Worm (Caenorhabditis elegans): Measurements from ENCODE around the gene str-60.

- no peak for TF ChIP-seq flt-1 (GFP tag; IDR thresholded peaks at IDR 0.05)
- TF ChIP-seq ref-1 (GFP tag; conservative IDR thresholded peaks at IDR 0.05) = no peak
- TF ChIP-seq cog-1 (tag; optimal IDR thresholded peaks at IDR 0.05) = no peak
- no peak for TF ChIP-seq med-1 (GFP tag; optimal IDR thresholded peaks at IDR 0.05; ENCODE audit: insufficient read depth)
- TF ChIP-seq T22C8.4 (GFP tag; IDR thresholded peaks at IDR 0.05) = no peak
These were observed 7.7 kb upstream of the str-60 start for ce11 chrV:15890115-15890514.
